Fruit fly (Drosophila melanogaster): Measurements from ENCODE around the gene Ir11a.

DNA sequence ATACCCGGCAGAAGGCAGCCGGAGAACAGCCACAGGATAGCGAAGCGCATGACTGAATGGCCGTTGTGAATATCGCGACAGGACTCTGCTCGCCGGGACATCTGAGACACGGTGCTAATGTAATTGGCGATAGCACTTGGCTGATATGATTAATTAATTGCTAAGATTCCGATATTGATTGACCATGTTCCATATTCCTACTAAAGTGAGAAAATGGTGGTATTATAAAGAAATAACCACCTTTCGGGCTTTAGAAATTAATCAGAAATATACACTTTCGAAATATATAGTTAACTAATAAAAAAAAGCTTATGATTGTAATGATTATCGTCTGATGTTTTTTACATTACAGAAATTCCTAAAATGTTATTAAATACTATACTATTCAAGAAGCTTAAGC is at the start of gene Ir11a:
- TF ChIP-seq CG7101 (tag; optimal IDR thresholded peaks at IDR 0.05) (no peak), CG1620 (GFP tag; optimal IDR thresholded peaks at IDR 0.05) (no peak), CG11617 (GFP tag; optimal IDR thresholded peaks at IDR 0.05) (no peak), CG14711 (tag; optimal IDR thresholded peaks at IDR 0.05) (no peak), toe (GFP tag; optimal IDR thresholded peaks at IDR 0.05) (no peak), Mnt (GFP tag; optimal IDR thresholded peaks at IDR 0.05) (no peak), cnc (optimal IDR thresholded peaks at IDR 0.05) (no peak), CG33017 (tag; optimal IDR thresholded peaks at IDR 0.05) (no peak), ovo (GFP tag; optimal IDR thresholded peaks at IDR 0.05) (no peak), CG12768 (GFP tag; optimal IDR thresholded peaks at IDR 0.05) (no peak)

Data from whole organism, adult.